Worm (Caenorhabditis elegans) whole organism, young adult: Measurements from ENCODE around the gene C12D5.3.

Source experiments
- ama-1 ChIP-seq, 3 experiments: fragments of 150-350 bp in 1 of 3; sonication (generic microtip) in 2 of 3; optimal IDR thresholded peaks; 2 replicates each; lab custom pipeline; 2014 to 2018; ENCODE audit warnings: missing biosample characterization in 2 of 3, missing genetic modification characterization in 2 of 3, missing genetic modification reagents in 2 of 3
- lsl-1 ChIP-seq: fragments of 200-800 bp; sonication (Bioruptor generic); optimal IDR thresholded peaks from 2 replicates; lab custom pipeline; 2018; ENCODE audit warnings: mild to moderate bottlenecking, missing genetic modification characterization, moderate library complexity, missing compliant biosample characterization
- ztf-25 ChIP-seq: fragments of 200-800 bp; sonication (Bioruptor generic); IDR thresholded peaks from 2 replicates; pipeline ENCODE4 v1.3.6; 2022; ENCODE audit warnings: missing genetic modification reagents, missing genetic modification characterization, missing compliant biosample characterization

ce11 chrV:7723967-7724544, 48.1 kb downstream of the C12D5.3 start, which contains the start of the genes ZK105.6 and ZK105.8:
- TF ChIP-seq lsl-1 (GFP tag; lab: Kevin White, UChicago): no peak
- TF ChIP-seq ama-1 (optimal IDR thresholded peaks at IDR 0.05; lab: Kevin White, UChicago): no peak
- TF ChIP-seq ama-1 (GFP tag; optimal IDR thresholded peaks at IDR 0.05; lab: Kevin White, UChicago): no peak
- no peak for TF ChIP-seq ztf-25 (GFP tag; lab: Robert Waterston, UW)
